Fruit fly (Drosophila melanogaster) whole organism, prepupa: ENCODE results near the gene Tango6.

Source experiments
- Blimp-1 ChIP-seq: fragments of 200-800 bp; sonication (Bioruptor generic); optimal IDR thresholded peaks from 3 replicates; lab custom pipeline; 2017; ENCODE audit warnings: missing biosample characterization, missing genetic modification characterization, mild to moderate bottlenecking, moderate library complexity, missing genetic modification reagents
- CG10631 ChIP-seq: fragments of 200-800 bp; sonication (Bioruptor generic); optimal IDR thresholded peaks from 2 replicates; lab custom pipeline; 2016; ENCODE audit warnings: missing biosample characterization, missing genetic modification characterization
- CG10669 ChIP-seq: fragments of 200-800 bp; sonication (Bioruptor generic); optimal IDR thresholded peaks from 3 replicates; lab custom pipeline; 2018; ENCODE audit warnings: missing biosample characterization, mild to moderate bottlenecking, missing genetic modification characterization, moderate library complexity
- CG11294 ChIP-seq: fragments of 200-800 bp; sonication (Bioruptor generic); IDR thresholded peaks from 2 replicates; pipeline ENCODE4 v1.3.6; 2022; ENCODE audit warnings: missing biosample characterization, missing genetic modification characterization
- CG15336 ChIP-seq: fragments of 200-800 bp; sonication (Bioruptor generic); IDR thresholded peaks from 2 replicates; pipeline ENCODE4 v1.3.6; 2022; ENCODE audit warnings: missing biosample characterization, missing genetic modification characterization
- CG1621 ChIP-seq: fragments of 200-800 bp; sonication (Bioruptor generic); optimal IDR thresholded peaks from 3 replicates; lab custom pipeline; 2018; ENCODE audit warnings: missing biosample characterization, mild to moderate bottlenecking, missing genetic modification characterization
- CG16779 ChIP-seq: fragments of 200-800 bp; sonication (Bioruptor generic); optimal IDR thresholded peaks from 3 replicates; lab custom pipeline; 2017; ENCODE audit warnings: missing biosample characterization, mild to moderate bottlenecking, missing genetic modification characterization
- CG3032 ChIP-seq: fragments of 200-800 bp; optimal IDR thresholded peaks from 2 replicates; lab custom pipeline; 2019; ENCODE audit warnings: missing biosample characterization, mild to moderate bottlenecking, missing genetic modification characterization, moderate library complexity
- CG31627 ChIP-seq: fragments of 200-800 bp; sonication (Bioruptor generic); optimal IDR thresholded peaks from 3 replicates; lab custom pipeline; 2016; ENCODE audit warnings: missing biosample characterization, missing genetic modification characterization
- CG32006 ChIP-seq: fragments of 200-800 bp; sonication (Bioruptor generic); optimal IDR thresholded peaks from 3 replicates; lab custom pipeline; 2017; ENCODE audit warnings: missing biosample characterization, mild to moderate bottlenecking, missing genetic modification characterization
- CG3919 ChIP-seq: fragments of 200-800 bp; sonication (Bioruptor generic); optimal IDR thresholded peaks from 3 replicates; lab custom pipeline; 2016; ENCODE audit warnings: missing biosample characterization, missing genetic modification characterization
- CG4318 ChIP-seq: fragments of 200-800 bp; sonication (Bioruptor generic); optimal IDR thresholded peaks from 3 replicates; lab custom pipeline; 2017; ENCODE audit warnings: missing biosample characterization, mild to moderate bottlenecking, missing genetic modification characterization
- CG6163 ChIP-seq: fragments of 200-800 bp; sonication (Bioruptor generic); IDR thresholded peaks from 3 replicates; pipeline ENCODE4 v1.3.6; 2022; ENCODE audit warnings: missing biosample characterization, missing genetic modification characterization
- CG6276 ChIP-seq: fragments of 200-800 bp; sonication (Bioruptor generic); optimal IDR thresholded peaks from 2 replicates; lab custom pipeline; 2017; ENCODE audit warnings: missing biosample characterization, mild to moderate bottlenecking, missing genetic modification characterization
- CG6792 ChIP-seq: fragments of 200-800 bp; sonication (Bioruptor generic); optimal IDR thresholded peaks from 3 replicates; lab custom pipeline; 2016; ENCODE audit warnings: missing biosample characterization, missing genetic modification characterization
- CG6808 ChIP-seq: fragments of 200-800 bp; sonication (Bioruptor generic); optimal IDR thresholded peaks from 3 replicates; lab custom pipeline; 2017; ENCODE audit warnings: missing biosample characterization, missing genetic modification characterization, mild to moderate bottlenecking, moderate library complexity, missing genetic modification reagents
- CG6854 ChIP-seq: fragments of 200-800 bp; sonication (Bioruptor generic); optimal IDR thresholded peaks from 2 replicates; lab custom pipeline; 2017; ENCODE audit warnings: missing biosample characterization, mild to moderate bottlenecking, missing genetic modification characterization
- CG7368 ChIP-seq: fragments of 200-800 bp; sonication (Bioruptor generic); optimal IDR thresholded peaks from 3 replicates; lab custom pipeline; 2016; ENCODE audit warnings: missing biosample characterization, missing genetic modification characterization
- CG8119 ChIP-seq: fragments of 200-800 bp; sonication (Bioruptor generic); IDR thresholded peaks from 3 replicates; pipeline ENCODE4 v1.3.6; 2022; ENCODE audit warnings: missing biosample characterization, missing genetic modification characterization
- CG8632 ChIP-seq: fragments of 200-800 bp; sonication (Bioruptor generic); optimal IDR thresholded peaks from 3 replicates; lab custom pipeline; 2016; ENCODE audit warnings: missing biosample characterization, missing genetic modification characterization
- CG9139 ChIP-seq: fragments of 200-800 bp; sonication (Bioruptor generic); optimal IDR thresholded peaks from 3 replicates; lab custom pipeline; 2017; ENCODE audit warnings: missing biosample characterization, mild to moderate bottlenecking, missing genetic modification characterization
- Eip75B ChIP-seq: fragments of 200-800 bp; sonication (Bioruptor generic); optimal IDR thresholded peaks from 3 replicates; lab custom pipeline; 2016; ENCODE audit warnings: missing biosample characterization, missing genetic modification characterization
- Eip78C ChIP-seq: fragments of 200-800 bp; sonication (Bioruptor generic); peaks from one replicate; lab custom pipeline; 2016; ENCODE audit warnings: missing biosample characterization, missing genetic modification characterization
- Eip93F ChIP-seq: fragments of 200-800 bp; sonication (Bioruptor generic); optimal IDR thresholded peaks from 2 replicates; lab custom pipeline; 2016; ENCODE audit warnings: missing biosample characterization, mild to moderate bottlenecking, missing genetic modification characterization
- Ets21C ChIP-seq: fragments of 200-800 bp; sonication (Bioruptor generic); optimal IDR thresholded peaks from 3 replicates; lab custom pipeline; 2016; ENCODE audit warnings: missing biosample characterization, missing genetic modification characterization
- Ets96B ChIP-seq: fragments of 200-800 bp; optimal IDR thresholded peaks from 2 replicates; lab custom pipeline; 2019; ENCODE audit warnings: missing biosample characterization, mild to moderate bottlenecking, missing genetic modification characterization, moderate library complexity
- Gug ChIP-seq: fragments of 200-800 bp; sonication (Bioruptor generic); IDR thresholded peaks from 2 replicates; pipeline ENCODE4 v1.3.6; 2022; ENCODE audit warnings: missing biosample characterization, missing genetic modification characterization
- Hr38 ChIP-seq: sonication (Bioruptor generic); optimal IDR thresholded peaks from 2 replicates; lab custom pipeline; 2016; ENCODE audit warnings: missing biosample characterization, missing genetic modification characterization
- Hr39 ChIP-seq: fragments of 200-800 bp; sonication (Bioruptor generic); optimal IDR thresholded peaks from 2 replicates; lab custom pipeline; 2016; ENCODE audit warnings: missing biosample characterization, missing genetic modification characterization
- Lpt ChIP-seq: fragments of 200-800 bp; sonication (Bioruptor generic); optimal IDR thresholded peaks from 3 replicates; lab custom pipeline; 2016; ENCODE audit warnings: missing biosample characterization, missing genetic modification characterization
- Met ChIP-seq: fragments of 200-800 bp; sonication (Bioruptor generic); optimal IDR thresholded peaks from 3 replicates; lab custom pipeline; 2016; ENCODE audit warnings: missing biosample characterization, missing genetic modification characterization
- OdsH ChIP-seq: fragments of 200-800 bp; sonication (Bioruptor generic); optimal IDR thresholded peaks from 3 replicates; lab custom pipeline; 2016; ENCODE audit warnings: missing biosample characterization, missing genetic modification characterization
- Smox ChIP-seq: fragments of 200-800 bp; sonication (Bioruptor generic); optimal IDR thresholded peaks from 3 replicates; lab custom pipeline; 2016; ENCODE audit warnings: missing biosample characterization, missing genetic modification characterization
- Sox14 ChIP-seq: fragments of 200-800 bp; sonication (Bioruptor generic); optimal IDR thresholded peaks from 3 replicates; lab custom pipeline; 2016; ENCODE audit warnings: missing biosample characterization, missing genetic modification characterization
- Sox15 ChIP-seq: fragments of 200-800 bp; sonication (Bioruptor generic); optimal IDR thresholded peaks from 3 replicates; lab custom pipeline; 2016; ENCODE audit warnings: missing biosample characterization, missing genetic modification characterization
- achi ChIP-seq: fragments of 200-800 bp; sonication (Bioruptor generic); optimal IDR thresholded peaks from 3 replicates; lab custom pipeline; 2016; ENCODE audit warnings: missing biosample characterization, missing genetic modification characterization
- acj6 ChIP-seq: fragments of 200-800 bp; sonication (Bioruptor generic); optimal IDR thresholded peaks from 3 replicates; lab custom pipeline; 2016; ENCODE audit warnings: missing biosample characterization, missing genetic modification characterization
- cyc ChIP-seq: fragments of 200-800 bp; sonication (Bioruptor generic); optimal IDR thresholded peaks from 3 replicates; lab custom pipeline; 2016; ENCODE audit warnings: missing biosample characterization, missing genetic modification characterization
- dac ChIP-seq: fragments of 200-800 bp; sonication (Bioruptor generic); optimal IDR thresholded peaks from 2 replicates; lab custom pipeline; 2017; ENCODE audit warnings: missing biosample characterization, mild to moderate bottlenecking, missing genetic modification characterization
- dsx ChIP-seq: fragments of 200-800 bp; optimal IDR thresholded peaks from 3 replicates; lab custom pipeline; 2019; ENCODE audit warnings: missing biosample characterization, mild to moderate bottlenecking, missing genetic modification characterization, moderate library complexity; ENCODE audit not compliant: poor library complexity, severe bottlenecking
- eg ChIP-seq: fragments of 200-800 bp; sonication (Bioruptor generic); IDR thresholded peaks from 3 replicates; pipeline ENCODE4 v1.3.6; 2022; ENCODE audit warnings: missing biosample characterization, missing genetic modification characterization
- esn ChIP-seq: fragments of 200-800 bp; sonication (Bioruptor generic); optimal IDR thresholded peaks from 2 replicates; lab custom pipeline; 2016; ENCODE audit warnings: missing biosample characterization, mild to moderate bottlenecking, missing genetic modification characterization, moderate library complexity
- fkh ChIP-seq: fragments of 200-800 bp; sonication (Bioruptor generic); optimal IDR thresholded peaks from 3 replicates; lab custom pipeline; 2017; ENCODE audit warnings: missing biosample characterization, mild to moderate bottlenecking, missing genetic modification characterization, moderate library complexity
- lz ChIP-seq: fragments of 200-800 bp; sonication (Bioruptor generic); optimal IDR thresholded peaks from 3 replicates; lab custom pipeline; 2016; ENCODE audit warnings: missing biosample characterization, missing genetic modification characterization
- net ChIP-seq: fragments of 200-800 bp; sonication (Bioruptor generic); optimal IDR thresholded peaks from 3 replicates; lab custom pipeline; 2016; ENCODE audit warnings: missing biosample characterization, missing genetic modification characterization
- pdm3 ChIP-seq: fragments of 200-800 bp; sonication (Bioruptor generic); optimal IDR thresholded peaks from 3 replicates; lab custom pipeline; 2016; ENCODE audit warnings: missing biosample characterization, missing genetic modification characterization
- salr ChIP-seq, 2 experiments: fragments of 200-800 bp; sonication (Bioruptor generic); optimal IDR thresholded peaks; 3 replicates each; lab custom pipeline; 2016 to 2018; ENCODE audit warnings: missing biosample characterization in 2 of 2, missing genetic modification characterization in 2 of 2, mild to moderate bottlenecking in 1 of 2
- ss ChIP-seq, 2 experiments: fragments of 200-800 bp; sonication (Bioruptor generic); optimal IDR thresholded peaks; 2 replicates in 1 of 2; 3 replicates in 1 of 2; lab custom pipeline; 2017 to 2018; ENCODE audit warnings: mild to moderate bottlenecking in 2 of 2, missing biosample characterization in 2 of 2, missing genetic modification characterization in 2 of 2, moderate library complexity in 1 of 2
- svp ChIP-seq: fragments of 200-800 bp; sonication (Bioruptor generic); peaks from one replicate; lab custom pipeline; 2016; ENCODE audit warnings: missing biosample characterization, missing genetic modification characterization
- topi ChIP-seq: fragments of 200-800 bp; sonication (Bioruptor generic); optimal IDR thresholded peaks from 3 replicates; lab custom pipeline; 2016; ENCODE audit warnings: missing biosample characterization, missing genetic modification characterization
- vri ChIP-seq: fragments of 200-800 bp; sonication (Bioruptor generic); optimal IDR thresholded peaks from 3 replicates; lab custom pipeline; 2016; ENCODE audit warnings: missing biosample characterization, mild to moderate bottlenecking, missing genetic modification characterization

Tango6 gene

DNA sequence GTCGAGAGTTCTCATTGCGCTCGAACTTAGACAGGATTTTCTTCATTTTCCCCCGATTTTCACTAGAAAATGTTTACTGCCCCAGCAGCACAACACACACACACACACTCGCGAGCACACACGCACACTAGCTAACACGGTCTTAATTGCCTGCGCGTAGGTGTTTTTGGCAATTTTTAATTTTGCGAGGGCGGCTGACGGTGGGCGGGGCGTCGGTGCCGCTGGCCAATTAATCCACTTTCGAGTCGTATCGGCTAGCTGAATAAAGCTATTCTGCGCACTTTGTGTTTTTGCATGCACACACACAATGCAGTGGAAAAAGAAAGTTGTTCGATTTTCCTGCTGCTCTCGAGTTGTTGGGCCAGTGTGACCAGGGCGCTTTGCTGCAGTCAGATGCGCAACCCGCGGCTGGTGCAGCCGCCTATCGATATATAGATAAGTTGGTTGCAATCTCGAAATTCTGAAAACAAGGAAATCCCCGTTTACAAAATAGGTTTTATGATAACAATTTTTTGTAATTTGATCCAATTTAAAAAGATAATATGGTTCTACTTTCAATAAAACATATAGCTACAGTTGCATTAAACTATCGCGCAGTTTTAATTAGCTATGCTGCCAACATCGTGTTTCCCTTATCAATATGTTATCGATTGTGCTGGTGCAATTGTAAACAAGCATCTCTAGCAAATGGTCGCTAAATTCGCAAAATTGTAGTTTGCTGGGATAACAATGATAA is at the start of gene Tango6, which contains the start of gene Nak:
TSS of gene Tango6 (plus strand) at position 659 of the 736 bp plus-strand sequence.
TSS of gene Nak (minus strand) at position 375 of the 736 bp plus-strand sequence.
- TF ChIP-seq Smox (GFP tag; lab: Kevin White, UChicago) (peak; percentile 28), cyc (GFP tag; lab: Kevin White, UChicago) (peak; percentile 7), fkh (GFP tag; lab: Kevin White, UChicago) (peak; percentile 86), CG31627 (GFP tag; lab: Kevin White, UChicago) (peak; percentile 58), Lpt (no peak), salr (GFP tag; optimal IDR thresholded peaks at IDR 0.05; lab: Kevin White, UChicago) (no peak), dsx (GFP tag; lab: Kevin White, UChicago) (no peak), CG15336 (GFP tag; lab: Robert Waterston, UW) (peak; percentile 25; the same call in 1 of the 2 replicates), Met (GFP tag; lab: Kevin White, UChicago) (peak; percentile 44), CG6276 (GFP tag; lab: Kevin White, UChicago) (no peak), acj6 (GFP tag; lab: Kevin White, UChicago) (no peak), CG6854 (peak; percentile 38), lz (GFP tag; lab: Kevin White, UChicago) (peak; percentile 27), Gug (no peak), CG16779 (tag; lab: Kevin White, UChicago) (no peak), Eip78C (peak; percentile 71), Hr39 (GFP tag; lab: Kevin White, UChicago) (peak; percentile 46), Ets96B (tag; lab: Kevin White, UChicago) (peak; percentile 8), CG1621 (tag; lab: Kevin White, UChicago) (no peak), CG8632 (no peak), Blimp-1 (GFP tag; lab: Kevin White, UChicago) (peak; percentile 11), achi (GFP tag; lab: Kevin White, UChicago) (peak; percentile 55), dac (GFP tag; lab: Kevin White, UChicago) (no peak), CG6792 (GFP tag; lab: Kevin White, UChicago) (peak; percentile 8), CG9139 (GFP tag; lab: Kevin White, UChicago) (no peak), CG10669 (GFP tag; lab: Kevin White, UChicago) (no peak), CG10631 (no peak), CG32006 (no peak), esn (GFP tag; lab: Kevin White, UChicago) (peak; percentile 55), Ets21C (GFP tag; lab: Kevin White, UChicago) (peak; percentile 46), ss (GFP tag; optimal IDR thresholded peaks at IDR 0.05; lab: Kevin White, UChicago) (no peak), eg (GFP tag; lab: Robert Waterston, UW) (no peak), pdm3 (peak; percentile 38), CG3032 (peak; percentile 47), CG6163 (GFP tag; lab: Robert Waterston, UW) (no peak), CG6808 (GFP tag; lab: Kevin White, UChicago) (no peak), CG11294 (GFP tag; lab: Robert Waterston, UW) (no peak), CG3919 (peak; percentile 24), Hr38 (GFP tag; lab: Kevin White, UChicago) (no peak), Sox15 (GFP tag; lab: Kevin White, UChicago) (no peak), vri (GFP tag; lab: Kevin White, UChicago) (peak; percentile 40), Eip75B (peak; percentile 36), topi (peak; percentile 47), Eip93F (GFP tag; lab: Kevin White, UChicago) (no peak), svp (GFP tag; lab: Kevin White, UChicago) (peak; percentile 65), CG8119 (GFP tag; lab: Robert Waterston, UW) (no peak), CG4318 (no peak), Sox14 (peak; percentile 72), CG7368 (GFP tag; lab: Kevin White, UChicago) (no peak), net (no peak), OdsH (GFP tag; lab: Kevin White, UChicago) (no peak)
